Worm (Caenorhabditis elegans) whole organism, early embryonic: ENCODE results near the gene nlp-43.
"Not testable (repeated sequence)": the region's sequence is repeated elsewhere in the genome, so short reads cannot be mapped to it uniquely, and the experiment has no call there.

Source experiments
- F13C5.2 ChIP-seq: sonication (generic microtip); optimal IDR thresholded peaks from 2 replicates; lab custom pipeline; 2017; ENCODE audit warnings: mild to moderate bottlenecking, missing genetic modification characterization, inconsistent platforms, missing compliant biosample characterization
- ama-1 ChIP-seq: fragments of 150-350 bp; optimal IDR thresholded peaks from 2 replicates; lab custom pipeline; 2014
- ceh-13 ChIP-seq: fragments of 200-800 bp; sonication (Bioruptor generic); optimal IDR thresholded peaks from 2 replicates; lab custom pipeline; 2018; ENCODE audit warnings: mild to moderate bottlenecking, missing genetic modification characterization, missing compliant biosample characterization
- ceh-36 ChIP-seq: sonication (generic microtip); optimal IDR thresholded peaks from 2 replicates; lab custom pipeline; 2016; ENCODE audit warnings: missing genetic modification characterization, inconsistent platforms, missing compliant biosample characterization
- flt-1 ChIP-seq: fragments of 200-800 bp; sonication (Bioruptor generic); IDR thresholded peaks from 2 replicates; pipeline ENCODE4 v1.3.6; 2022; ENCODE audit warnings: missing genetic modification characterization, missing compliant biosample characterization
- hmbx-1 ChIP-seq: sonication (generic microtip); optimal IDR thresholded peaks from 2 replicates; lab custom pipeline; 2016; ENCODE audit warnings: mild to moderate bottlenecking, missing genetic modification characterization, missing compliant biosample characterization
- hmg-4 ChIP-seq: fragments of 200-800 bp; sonication (Bioruptor generic); optimal IDR thresholded peaks from 2 replicates; lab custom pipeline; 2018; ENCODE audit warnings: mild to moderate bottlenecking, missing genetic modification characterization, missing compliant biosample characterization
- pes-1 ChIP-seq: fragments of 200-800 bp; sonication (Bioruptor generic); IDR thresholded peaks from 2 replicates; pipeline ENCODE4 v1.3.6; 2022; ENCODE audit warnings: missing genetic modification reagents, missing genetic modification characterization, missing compliant biosample characterization
- scrt-1 ChIP-seq: fragments of 200-800 bp; sonication (Bioruptor generic); IDR thresholded peaks from 2 replicates; pipeline ENCODE4 v1.3.6; 2022; ENCODE audit warnings: missing genetic modification characterization, missing compliant biosample characterization
- sea-1 ChIP-seq: fragments of 200-800 bp; sonication (Bioruptor generic); conservative IDR thresholded peaks from 2 replicates; pipeline ENCODE4 v1.3.6; 2022; ENCODE audit warnings: missing genetic modification characterization, missing compliant biosample characterization
- tbx-11 ChIP-seq: fragments of 200-800 bp; sonication (Bioruptor generic); IDR thresholded peaks from 2 replicates; pipeline ENCODE4 v1.3.6; 2022; ENCODE audit warnings: missing genetic modification characterization, missing compliant biosample characterization
- tbx-37 ChIP-seq: fragments of 200-800 bp; sonication (Bioruptor generic); conservative IDR thresholded peaks from 2 replicates; pipeline ENCODE4 v1.3.6; 2022; ENCODE audit warnings: missing genetic modification reagents, missing genetic modification characterization, missing compliant biosample characterization
- tra-4 ChIP-seq: sonication (generic microtip); optimal IDR thresholded peaks from 2 replicates; lab custom pipeline; 2017; ENCODE audit warnings: missing genetic modification characterization, missing compliant biosample characterization

DNA sequence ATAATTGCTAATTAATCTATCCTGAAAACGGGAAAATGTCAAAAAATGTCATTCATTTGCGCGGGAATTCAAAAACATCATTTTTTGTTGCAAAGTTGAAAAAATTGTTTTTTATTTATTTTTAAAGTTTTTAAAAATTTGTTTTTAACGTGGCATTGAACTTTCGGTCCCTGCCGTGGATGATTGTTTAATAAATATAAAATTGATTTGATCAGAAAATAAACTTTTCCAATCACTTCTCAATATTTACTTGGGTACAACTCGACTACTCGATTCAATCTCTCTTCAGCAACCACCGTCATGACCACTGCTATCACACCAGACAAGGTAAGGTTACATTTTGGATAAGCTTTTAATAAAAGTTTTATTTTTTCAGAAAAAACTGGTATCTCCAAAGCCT lies 20.2 kb downstream of the nlp-43 start, which contains the start of gene C45G9.4:
- TF ChIP-seq flt-1 (GFP tag; lab: Robert Waterston, UW); ama-1 (lab: Kevin White, UChicago); hmg-4 (GFP tag; lab: Kevin White, UChicago); tbx-11; F13C5.2 (tag; lab: Kevin White, UChicago); sea-1 (GFP tag; lab: Robert Waterston, UW); pes-1; tra-4 (tag; lab: Kevin White, UChicago); ceh-13 (GFP tag; lab: Kevin White, UChicago); tbx-37 (GFP tag; lab: Robert Waterston, UW); ceh-36 (tag; lab: Kevin White, UChicago); scrt-1 (GFP tag; lab: Robert Waterston, UW); hmbx-1: not testable (repeated sequence)
